Fruit fly (Drosophila melanogaster) Kc167 (cell line): ENCODE data around the gene osp.

Source experiments
- Myc ChIP-seq: fragments of >200 bp; optimal IDR thresholded peaks from 2 replicates; lab custom pipeline; 2017; ENCODE audit warnings: missing external identifiers
- insv ChIP-seq: fragments of >200 bp; optimal IDR thresholded peaks from 3 replicates; lab custom pipeline; 2018; ENCODE audit warnings: missing external identifiers
- psq ChIP-seq: fragments of >200 bp; optimal IDR thresholded peaks from 2 replicates; lab custom pipeline; 2017; ENCODE audit warnings: missing external identifiers
- ttk ChIP-seq: sonication (Bioruptor generic); optimal IDR thresholded peaks from 2 replicates; lab custom pipeline; 2017; ENCODE audit warnings: missing external identifiers

DNA sequence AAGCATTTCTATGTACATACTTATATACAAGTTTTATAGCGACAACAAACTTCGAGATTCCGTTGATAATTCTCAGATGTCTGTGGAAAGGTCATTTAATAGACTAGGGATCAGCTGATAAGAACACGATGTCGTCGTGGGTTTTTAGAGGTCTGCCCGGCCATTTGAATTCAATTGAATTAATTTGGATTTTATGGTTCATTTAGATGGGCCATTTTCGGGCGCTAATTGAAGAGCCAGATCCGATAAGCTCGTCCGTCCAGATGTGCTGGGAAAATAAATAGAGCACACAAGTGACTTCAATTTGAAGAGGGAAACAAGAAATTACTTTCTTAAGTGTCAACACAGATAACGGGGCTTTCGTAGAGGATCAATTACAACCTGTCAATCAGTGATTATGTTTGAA, 15.5 kb downstream of the osp start:
- TF ChIP-seq insv (no peak), ttk (lab: Kevin White, UChicago) (no peak), Myc (lab: Kevin White, UChicago) (no peak), psq (no peak)
